Worm (Caenorhabditis elegans) whole organism, dauer: Measurements from ENCODE around the gene svh-1.

ENCODE experiments used
- unc-62 ChIP-seq: sonication (generic microtip); optimal IDR thresholded peaks from 2 replicates; lab custom pipeline; 2017; ENCODE audit warnings: missing biosample characterization, missing genetic modification reagents, missing genetic modification characterization

Gene svh-1

DNA sequence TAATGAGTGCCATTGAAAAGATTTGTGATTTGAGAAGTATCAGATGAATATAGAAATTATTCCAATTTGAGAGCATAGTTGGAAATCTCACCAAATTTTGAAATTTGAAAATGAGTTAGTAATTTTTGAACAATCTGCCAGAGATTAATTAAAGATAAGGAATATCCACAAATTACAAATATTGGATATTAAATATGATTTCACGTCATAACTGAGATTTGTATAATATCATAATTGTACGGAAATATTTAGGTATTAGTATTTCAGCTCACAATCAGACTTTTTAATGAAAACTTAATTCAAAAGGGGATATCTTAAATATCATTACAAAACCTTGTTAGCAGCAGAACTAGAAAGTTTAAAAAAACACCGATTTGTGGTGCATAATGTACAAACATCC lies 53.5 kb downstream of the svh-1 start, which contains the start of gene K07H8.7:
Gene K07H8.7, minus strand, starts transcription at position 101 of the 400 bp plus-strand sequence.
- no peak for TF ChIP-seq unc-62 (GFP tag; lab: Kevin White, UChicago)

DNA sequence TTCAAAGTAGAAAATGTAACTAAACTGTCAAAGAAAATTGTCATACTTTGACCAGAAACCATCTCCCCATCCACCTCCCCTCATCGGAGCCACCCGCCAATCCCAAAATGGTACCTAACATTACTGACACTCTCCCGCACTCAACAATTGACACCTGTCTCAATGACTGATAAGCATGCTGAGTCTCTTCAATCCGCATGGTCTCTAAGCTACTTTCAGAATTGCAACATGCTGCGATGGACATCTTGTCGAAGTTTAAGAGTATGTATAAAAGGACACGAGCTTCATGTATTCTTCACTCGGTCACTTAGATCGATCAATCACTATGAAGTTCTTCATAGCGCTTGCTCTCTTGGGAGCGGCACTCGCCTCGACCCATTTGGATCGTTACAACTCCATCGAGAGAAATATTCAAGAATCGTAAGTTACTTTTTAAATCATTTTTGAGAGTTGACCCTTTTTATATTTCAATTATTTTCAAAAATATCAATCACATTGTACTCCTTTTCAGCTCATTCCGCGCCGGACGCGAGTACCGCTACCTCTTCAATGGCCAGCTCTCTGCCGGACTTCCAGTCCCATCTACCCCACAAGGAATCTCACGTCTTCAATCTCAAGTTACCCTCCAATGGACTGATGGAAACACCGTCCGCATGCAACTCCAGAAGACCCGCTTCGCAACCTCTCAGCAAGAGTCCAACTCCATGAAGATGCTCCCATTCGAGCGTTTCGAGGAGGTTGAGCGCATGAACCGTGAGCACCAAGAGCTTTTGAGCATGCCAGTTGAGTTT lies 54.6 kb downstream of the svh-1 start, which contains the start of gene vit-6:
Gene vit-6, plus strand, starts transcription at position 310 of the 791 bp plus-strand sequence.
- no peak for TF ChIP-seq unc-62 (GFP tag; lab: Kevin White, UChicago)

DNA sequence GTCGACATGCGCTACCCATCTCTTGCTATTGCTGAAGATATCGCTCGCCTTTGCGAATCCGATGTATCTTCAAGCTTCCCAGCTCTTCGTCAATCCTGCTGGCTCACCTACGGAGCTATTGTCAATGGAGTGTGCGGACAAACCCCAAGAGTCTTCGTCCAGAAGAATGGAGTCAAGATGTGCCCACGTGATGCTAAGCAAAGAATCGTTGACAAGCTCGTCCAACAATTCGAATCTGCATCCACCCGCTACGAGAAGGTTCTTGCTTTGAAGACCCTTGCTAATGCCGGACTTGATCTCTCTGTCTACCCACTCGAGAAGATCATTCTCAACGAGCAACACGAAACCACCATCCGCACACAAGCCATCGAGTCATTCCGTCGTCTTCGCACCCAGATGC lies 56.3 kb downstream of the svh-1 start:
- no peak for TF ChIP-seq unc-62 (GFP tag; lab: Kevin White, UChicago)
